Fruit fly (Drosophila melanogaster) whole organism, larva: Measurements from ENCODE around the gene RpL3.
A peak's percentile ranks its signal among the peaks of the same experiment; 100 is the strongest.

Experiments used
- noc ChIP-seq: fragments of 200-800 bp; sonication (Bioruptor generic); optimal IDR thresholded peaks from 3 replicates; lab custom pipeline; 2019; ENCODE audit warnings: missing biosample characterization, mild to moderate bottlenecking, missing genetic modification characterization, moderate library complexity

Gene RpL3

DNA sequence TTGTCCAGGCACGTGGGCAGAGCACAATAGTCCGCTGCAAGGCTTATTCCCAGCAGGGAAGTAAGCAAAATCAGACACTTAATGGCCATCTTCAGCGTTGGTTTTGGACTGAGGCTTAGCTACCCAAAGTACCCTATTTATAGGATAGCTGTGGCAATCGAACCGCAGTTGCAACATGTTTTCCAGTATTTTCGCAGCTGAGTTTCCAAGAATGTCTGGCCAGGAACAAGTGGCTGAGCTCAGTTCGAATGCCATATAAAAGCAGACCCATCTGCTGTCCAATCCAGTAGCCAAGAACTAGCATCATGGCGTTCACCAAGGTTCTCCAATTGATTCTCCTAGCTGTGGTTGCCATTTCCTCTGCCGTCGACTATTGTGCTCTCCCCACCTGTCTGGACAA is 19.2 kb downstream of the RpL3 start, which contains the start of the genes scpr-B and scpr-A:
scpr-B (minus strand) TSS at position 101 of the 400 bp plus-strand sequence.
scpr-A (plus strand) TSS at position 293 of the 400 bp plus-strand sequence.
- no peak for TF ChIP-seq noc (tag; lab: Kevin White, UChicago)

DNA sequence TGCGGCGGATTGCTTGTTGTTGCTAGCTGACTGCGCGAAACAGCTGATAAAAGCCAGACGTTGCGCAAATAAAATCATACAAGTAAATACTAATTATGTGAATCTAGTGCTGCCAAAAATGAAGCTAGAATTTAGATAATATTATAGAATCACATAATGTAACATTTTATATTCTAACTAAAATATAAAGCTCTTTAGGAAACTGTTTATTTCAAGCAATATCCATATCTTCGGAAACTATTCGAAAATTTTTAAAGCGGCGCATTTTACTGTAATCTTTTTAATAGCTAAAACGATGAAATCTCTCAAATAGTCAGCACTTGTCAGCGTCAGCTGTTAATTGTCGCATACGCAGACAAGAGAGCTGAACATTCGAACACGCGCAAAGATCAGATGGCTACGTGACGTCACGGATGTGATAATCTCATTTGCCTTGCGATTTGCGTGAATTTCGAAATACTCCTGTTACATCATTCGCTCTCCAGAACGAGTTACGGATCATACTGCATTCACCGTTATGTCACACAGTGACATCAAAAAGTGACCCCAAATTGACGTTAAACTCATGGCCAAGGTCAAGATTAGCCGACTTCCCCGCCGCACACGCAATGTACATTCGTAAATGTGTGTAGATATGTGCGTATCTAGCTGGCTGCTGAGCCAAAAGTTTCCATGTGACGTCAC is 21.5 kb downstream of the RpL3 start:
- peak; percentile 48 for TF ChIP-seq noc (tag; lab: Kevin White, UChicago)

DNA sequence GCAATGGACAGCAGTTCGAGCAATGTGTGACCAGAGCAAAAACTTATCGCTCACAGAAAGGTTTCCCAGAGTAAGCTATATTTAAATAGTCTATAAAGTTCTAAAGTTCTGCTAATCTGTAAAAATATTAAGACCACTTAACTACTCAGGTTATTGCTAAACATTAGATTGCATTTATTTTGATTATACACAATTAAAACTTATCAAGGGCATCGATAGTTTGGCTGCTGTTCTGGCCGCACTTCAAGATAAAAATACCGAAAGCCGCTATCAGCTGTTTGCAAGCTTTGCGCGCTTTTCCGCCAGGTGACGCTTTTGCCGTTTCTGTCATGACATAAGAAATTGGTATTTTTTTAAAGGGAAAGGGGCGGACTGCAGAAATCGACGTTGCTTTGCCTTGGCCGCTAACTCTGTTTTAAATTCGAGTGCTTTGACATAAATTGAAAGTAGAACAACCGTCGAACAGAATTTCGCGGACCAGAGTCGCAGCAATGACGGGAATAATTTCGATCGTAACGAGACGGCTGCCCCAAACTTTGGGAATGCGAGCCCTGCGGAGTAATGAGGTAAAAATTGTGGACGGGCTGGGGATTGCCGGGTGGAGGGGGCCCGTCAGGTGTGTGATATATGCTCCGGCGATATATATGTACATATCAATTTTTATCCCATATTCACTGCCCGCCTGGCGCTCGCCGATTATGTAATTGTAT is 22.4 kb downstream of the RpL3 start, which contains the start of the genes CG17734 and CG5214:
CG17734 (minus strand) TSS at position 49 of the 710 bp plus-strand sequence.
CG5214 (plus strand) TSS at position 352 of the 710 bp plus-strand sequence.
- TF ChIP-seq noc (tag; lab: Kevin White, UChicago), result no peak

DNA sequence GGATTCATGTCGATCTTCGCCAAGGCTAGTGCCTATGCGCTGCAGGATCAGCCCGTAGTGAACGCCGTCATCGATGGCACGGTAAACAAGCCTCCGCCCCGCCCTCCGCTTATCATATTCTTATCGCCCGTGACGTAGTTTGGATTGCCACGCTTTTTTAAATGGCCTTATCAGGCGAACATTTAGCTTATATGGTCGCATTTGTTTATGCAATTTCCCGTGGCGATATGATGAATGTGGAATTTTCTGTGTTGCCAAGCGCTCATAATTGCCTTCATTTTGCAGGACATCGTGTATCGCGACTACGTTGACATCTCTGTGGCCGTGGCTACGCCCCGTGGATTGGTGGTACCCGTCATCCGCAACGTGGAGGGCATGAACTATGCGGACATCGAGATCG is 24.1 kb downstream of the RpL3 start:
- no peak for TF ChIP-seq noc (tag; lab: Kevin White, UChicago)

DNA sequence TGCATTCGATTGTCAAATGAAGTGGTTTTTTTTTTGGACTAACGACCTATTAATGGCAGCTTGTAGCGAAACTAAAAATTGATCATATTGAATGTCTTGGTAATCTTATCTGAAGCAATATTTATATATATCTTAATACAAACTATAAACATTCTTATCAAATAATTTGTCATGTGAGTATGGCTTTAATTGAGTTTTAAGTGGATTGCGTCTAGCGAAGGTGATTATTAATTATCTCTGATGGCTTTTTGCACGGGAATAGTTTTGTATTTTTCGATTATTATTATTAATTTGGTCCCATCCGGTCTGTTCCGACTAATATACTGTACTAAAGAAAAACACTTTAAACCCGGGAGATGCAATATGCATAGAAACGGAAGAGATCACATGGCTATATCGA is 25.2 kb downstream of the RpL3 start:
- TF ChIP-seq noc (tag; lab: Kevin White, UChicago), result no peak

DNA sequence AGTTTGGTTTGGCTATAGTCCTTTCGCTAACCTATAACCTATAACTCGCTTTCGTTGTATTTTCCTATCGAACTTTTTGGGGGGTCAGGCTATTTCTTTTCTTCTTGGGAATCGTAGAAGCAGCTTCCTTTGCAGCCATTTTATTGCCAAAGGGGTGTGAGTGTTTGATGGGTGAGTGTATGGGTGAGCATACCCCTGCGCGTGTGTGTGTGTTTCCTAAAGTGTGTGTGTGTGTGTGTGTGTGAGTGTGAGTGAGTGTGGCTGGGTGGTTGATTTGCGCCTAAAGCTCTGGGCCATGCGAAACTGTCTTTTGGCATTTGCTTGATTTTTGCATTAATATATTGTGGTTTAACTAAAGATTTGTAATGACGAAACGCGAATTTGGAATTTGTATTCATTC is 32.1 kb downstream of the RpL3 start:
- no peak for TF ChIP-seq noc (tag; lab: Kevin White, UChicago)

DNA sequence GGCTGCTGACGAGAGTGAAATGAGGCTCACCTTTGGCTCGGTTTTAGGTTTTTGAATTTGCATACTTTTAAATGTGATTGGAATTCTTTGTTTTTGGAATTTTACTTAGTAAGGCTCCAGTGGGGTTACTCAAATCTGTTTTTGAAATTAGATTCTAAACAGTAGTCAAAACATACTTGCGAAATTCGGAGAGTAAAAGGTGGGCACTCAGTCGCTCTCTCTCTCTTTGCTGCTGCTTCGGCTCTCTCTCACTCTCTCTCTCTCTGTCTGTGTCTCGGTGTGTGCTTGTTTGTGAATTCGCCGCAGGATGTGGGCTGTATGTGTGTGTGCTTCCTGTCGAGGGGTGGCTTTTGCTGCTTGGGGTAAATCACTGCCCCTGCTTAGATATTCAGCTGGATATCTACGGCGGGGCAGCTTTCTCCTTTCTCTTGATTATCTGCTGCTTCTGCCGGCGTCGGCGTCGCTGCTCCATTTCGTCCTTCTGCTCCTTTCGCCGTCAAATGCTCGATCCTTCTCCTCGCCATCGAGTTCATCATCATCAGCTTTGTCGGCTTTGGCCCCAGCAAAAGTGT is 32.8 kb downstream of the RpL3 start:
- no peak for TF ChIP-seq noc (tag; lab: Kevin White, UChicago)

DNA sequence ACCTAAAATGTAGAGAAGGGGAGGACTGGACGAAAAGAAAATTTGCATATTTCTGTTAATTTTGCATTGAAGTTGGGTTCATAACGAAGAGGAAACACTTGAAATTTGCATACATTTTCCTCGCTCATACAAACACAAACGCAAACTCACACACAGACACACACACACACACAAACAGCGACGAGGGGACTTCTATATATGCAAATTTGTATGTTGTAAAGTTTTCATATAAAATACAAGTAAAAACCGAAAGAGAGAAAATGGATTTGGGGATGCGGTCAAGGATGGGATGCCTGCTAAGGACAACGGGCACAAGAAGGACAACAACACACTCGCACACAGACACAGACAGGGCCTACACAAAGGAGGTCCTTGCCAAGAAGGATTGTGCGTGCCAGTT is 35.8 kb downstream of the RpL3 start:
- no peak for TF ChIP-seq noc (tag; lab: Kevin White, UChicago)

DNA sequence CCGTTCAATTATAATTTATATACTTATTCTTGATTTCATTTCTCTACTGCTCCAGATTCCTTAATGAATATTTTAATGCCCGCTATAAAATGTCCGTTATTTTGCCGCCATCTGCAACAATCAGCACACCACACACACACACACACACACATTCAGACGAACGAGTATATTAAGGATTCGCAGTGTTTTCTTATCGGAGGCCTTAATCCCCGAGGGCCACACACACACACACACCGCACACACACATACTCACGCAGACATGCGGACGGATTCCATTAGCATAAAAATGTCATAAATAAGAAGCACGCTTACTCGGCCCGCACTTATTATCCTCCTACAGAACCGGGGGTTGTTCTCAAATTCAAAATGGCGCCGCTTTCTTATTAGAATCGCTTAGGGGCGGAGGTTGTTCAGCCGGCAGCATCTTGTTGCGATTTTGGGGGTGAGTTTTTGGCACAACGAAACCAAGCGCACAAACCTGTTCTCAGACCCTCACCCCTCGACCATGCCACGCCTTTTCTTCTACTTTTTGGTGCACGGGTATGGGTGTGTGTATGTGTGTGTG is 39.4 kb downstream of the RpL3 start:
- no peak for TF ChIP-seq noc (tag; lab: Kevin White, UChicago)

DNA sequence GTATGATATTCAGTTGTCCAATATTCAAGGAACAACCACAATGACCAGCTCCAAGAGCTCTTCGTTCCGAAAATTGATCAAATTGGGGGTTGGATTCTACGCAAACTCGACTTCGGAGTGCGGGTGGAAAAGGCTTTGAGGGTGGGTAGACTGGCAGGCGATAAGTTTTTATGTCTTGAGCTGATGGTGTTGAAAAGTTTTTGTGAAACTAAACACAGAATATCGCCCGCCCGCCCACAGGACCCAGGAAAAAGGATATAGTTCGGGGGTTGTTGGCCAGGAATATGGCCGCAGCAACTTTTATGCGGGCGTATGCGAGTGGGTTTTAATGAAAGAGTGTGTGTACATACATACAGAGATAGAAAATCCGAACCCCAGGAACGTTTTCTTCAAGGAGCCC is 41.9 kb downstream of the RpL3 start:
- TF ChIP-seq noc (tag; lab: Kevin White, UChicago), result no peak

DNA sequence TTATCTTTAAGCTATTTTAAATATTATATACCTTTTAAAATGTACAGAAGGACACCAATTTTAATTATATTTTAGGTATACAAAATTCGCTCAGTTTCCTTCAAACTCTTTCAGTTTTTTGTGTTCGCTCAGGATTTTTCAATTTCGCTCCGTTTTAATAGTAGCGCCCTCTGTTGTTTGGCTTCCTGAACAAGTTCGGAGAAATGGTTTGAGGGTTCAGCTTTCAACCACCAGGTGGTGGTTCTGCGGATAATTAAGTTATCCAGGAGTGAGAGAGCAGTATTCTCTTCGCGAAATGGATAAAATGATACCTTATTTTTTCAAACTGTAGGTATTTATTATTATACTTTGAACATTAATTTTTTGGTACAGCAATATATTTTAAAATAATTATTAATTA is 47.3 kb downstream of the RpL3 start:
- no peak for TF ChIP-seq noc (tag; lab: Kevin White, UChicago)

DNA sequence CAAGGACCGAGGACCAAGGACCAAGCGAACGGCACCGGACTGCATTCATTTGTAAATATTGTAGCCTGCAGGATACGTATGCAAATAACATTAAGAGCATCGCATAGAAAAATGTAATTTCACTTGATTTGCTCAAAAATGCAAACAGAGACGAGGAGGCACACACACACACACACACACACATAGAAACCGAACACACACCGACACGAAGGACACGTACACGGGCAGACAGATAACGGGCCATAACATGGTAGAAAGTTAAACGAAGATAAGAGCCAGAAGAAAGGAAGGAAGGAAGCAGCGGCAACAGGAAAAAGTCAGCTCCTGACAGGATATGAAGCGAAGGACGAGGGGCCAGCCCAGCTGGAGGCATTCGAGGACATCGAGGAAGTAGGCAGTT is 48.9 kb downstream of the RpL3 start:
- no peak for TF ChIP-seq noc (tag; lab: Kevin White, UChicago)

DNA sequence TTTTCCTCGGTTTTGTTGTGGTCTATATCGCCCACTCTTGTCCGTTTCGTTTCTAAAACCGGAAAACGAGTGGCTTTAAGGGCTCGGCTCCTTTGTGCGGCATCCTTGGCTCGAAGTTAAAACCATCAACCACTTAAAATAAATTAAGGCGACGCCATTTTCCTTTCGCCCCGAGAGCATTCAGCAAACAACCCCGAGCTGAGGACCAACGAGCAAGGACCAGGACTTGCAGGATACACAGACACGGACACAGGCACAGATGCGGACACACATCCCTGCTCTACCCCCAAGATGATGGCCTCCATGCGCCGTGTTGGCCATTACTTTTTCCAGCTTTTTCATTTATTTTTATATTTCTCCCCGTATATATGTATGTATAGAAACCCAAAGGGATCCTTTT is 51.0 kb downstream of the RpL3 start:
- TF ChIP-seq noc (tag; lab: Kevin White, UChicago), result no peak
